Fruit fly (Drosophila melanogaster) whole organism, adult: ENCODE results near the gene ND-15.

Experiments
- CG11617 ChIP-seq: fragments of 200-800 bp; sonication (Bioruptor generic); optimal IDR thresholded peaks from 2 replicates; lab custom pipeline; 2017; ENCODE audit warnings: mild to moderate bottlenecking, missing biosample characterization, missing genetic modification reagents, missing genetic modification characterization
- CG12768 ChIP-seq: fragments of 200-800 bp; sonication (Bioruptor generic); optimal IDR thresholded peaks from 2 replicates; lab custom pipeline; 2017; ENCODE audit warnings: missing biosample characterization, missing genetic modification characterization, mild to moderate bottlenecking, moderate library complexity, missing genetic modification reagents
- CG14711 ChIP-seq: fragments of 200-800 bp; sonication (Bioruptor generic); optimal IDR thresholded peaks from 2 replicates; lab custom pipeline; 2018; ENCODE audit warnings: missing biosample characterization, mild to moderate bottlenecking, missing genetic modification characterization, moderate library complexity
- CG1620 ChIP-seq: fragments of 200-800 bp; sonication (Bioruptor generic); optimal IDR thresholded peaks from 2 replicates; lab custom pipeline; 2016; ENCODE audit warnings: missing biosample characterization, missing genetic modification characterization
- CG33017 ChIP-seq: fragments of 200-800 bp; sonication (Bioruptor generic); optimal IDR thresholded peaks from 2 replicates; lab custom pipeline; 2018; ENCODE audit warnings: missing biosample characterization, mild to moderate bottlenecking, missing genetic modification characterization, moderate library complexity
- CG5204 ChIP-seq: fragments of 200-800 bp; sonication (Bioruptor generic); optimal IDR thresholded peaks from 2 replicates; lab custom pipeline; 2016; ENCODE audit warnings: missing biosample characterization, missing genetic modification characterization
- CG7045 ChIP-seq: fragments of 200-800 bp; sonication (Bioruptor generic); optimal IDR thresholded peaks from 2 replicates; lab custom pipeline; 2017; ENCODE audit warnings: missing biosample characterization, mild to moderate bottlenecking, missing genetic modification characterization
- CG7101 ChIP-seq: fragments of 200-800 bp; sonication (Bioruptor generic); optimal IDR thresholded peaks from 2 replicates; lab custom pipeline; 2018; ENCODE audit warnings: missing biosample characterization, mild to moderate bottlenecking, missing genetic modification characterization, moderate library complexity
- Clk ChIP-seq: fragments of 200-800 bp; sonication (Bioruptor generic); optimal IDR thresholded peaks from 2 replicates; lab custom pipeline; 2017; ENCODE audit warnings: missing biosample characterization, missing genetic modification characterization
- Crg-1 ChIP-seq: fragments of 200-800 bp; sonication (Bioruptor generic); optimal IDR thresholded peaks from 2 replicates; lab custom pipeline; 2016; ENCODE audit warnings: missing biosample characterization, missing genetic modification characterization
- Hr96 ChIP-seq: fragments of 200-800 bp; sonication (Bioruptor generic); optimal IDR thresholded peaks from 2 replicates; lab custom pipeline; 2016; ENCODE audit warnings: missing biosample characterization, missing genetic modification characterization
- Mnt ChIP-seq: fragments of 200-800 bp; sonication (Bioruptor generic); optimal IDR thresholded peaks from 2 replicates; lab custom pipeline; 2016; ENCODE audit warnings: missing biosample characterization, mild to moderate bottlenecking, missing genetic modification characterization
- bab1 ChIP-seq: fragments of 200-800 bp; sonication (Bioruptor generic); optimal IDR thresholded peaks from 3 replicates; lab custom pipeline; 2019; ENCODE audit warnings: missing biosample characterization, mild to moderate bottlenecking, missing genetic modification characterization, moderate library complexity
- cic ChIP-seq: fragments of 200-800 bp; sonication (Bioruptor generic); optimal IDR thresholded peaks from 2 replicates; lab custom pipeline; 2017; ENCODE audit warnings: missing biosample characterization, mild to moderate bottlenecking, missing genetic modification characterization, moderate library complexity
- cnc ChIP-seq, 2 experiments: fragments of >200 bp; optimal IDR thresholded peaks; 2 replicates each; lab custom pipeline; 2017
- kay ChIP-seq: fragments of 200-800 bp; sonication (Bioruptor generic); peaks from one replicate; lab custom pipeline; 2016; ENCODE audit warnings: missing biosample characterization, missing genetic modification characterization, borderline replicate concordance
- ovo ChIP-seq: fragments of 200-800 bp; sonication (Bioruptor generic); optimal IDR thresholded peaks from 2 replicates; lab custom pipeline; 2016; ENCODE audit warnings: missing biosample characterization, missing genetic modification characterization
- pad ChIP-seq: fragments of 200-800 bp; sonication (Bioruptor generic); optimal IDR thresholded peaks from 3 replicates; lab custom pipeline; 2017; ENCODE audit warnings: missing biosample characterization, missing genetic modification characterization, mild to moderate bottlenecking, moderate library complexity, missing genetic modification reagents
- tj ChIP-seq: fragments of 200-800 bp; sonication (Bioruptor generic); optimal IDR thresholded peaks from 3 replicates; lab custom pipeline; 2017; ENCODE audit warnings: missing biosample characterization, mild to moderate bottlenecking, missing genetic modification characterization, moderate library complexity
- toe ChIP-seq: fragments of 200-800 bp; sonication (Bioruptor generic); optimal IDR thresholded peaks from 2 replicates; lab custom pipeline; 2016; ENCODE audit warnings: missing biosample characterization, missing genetic modification characterization

ND-15 gene

DNA sequence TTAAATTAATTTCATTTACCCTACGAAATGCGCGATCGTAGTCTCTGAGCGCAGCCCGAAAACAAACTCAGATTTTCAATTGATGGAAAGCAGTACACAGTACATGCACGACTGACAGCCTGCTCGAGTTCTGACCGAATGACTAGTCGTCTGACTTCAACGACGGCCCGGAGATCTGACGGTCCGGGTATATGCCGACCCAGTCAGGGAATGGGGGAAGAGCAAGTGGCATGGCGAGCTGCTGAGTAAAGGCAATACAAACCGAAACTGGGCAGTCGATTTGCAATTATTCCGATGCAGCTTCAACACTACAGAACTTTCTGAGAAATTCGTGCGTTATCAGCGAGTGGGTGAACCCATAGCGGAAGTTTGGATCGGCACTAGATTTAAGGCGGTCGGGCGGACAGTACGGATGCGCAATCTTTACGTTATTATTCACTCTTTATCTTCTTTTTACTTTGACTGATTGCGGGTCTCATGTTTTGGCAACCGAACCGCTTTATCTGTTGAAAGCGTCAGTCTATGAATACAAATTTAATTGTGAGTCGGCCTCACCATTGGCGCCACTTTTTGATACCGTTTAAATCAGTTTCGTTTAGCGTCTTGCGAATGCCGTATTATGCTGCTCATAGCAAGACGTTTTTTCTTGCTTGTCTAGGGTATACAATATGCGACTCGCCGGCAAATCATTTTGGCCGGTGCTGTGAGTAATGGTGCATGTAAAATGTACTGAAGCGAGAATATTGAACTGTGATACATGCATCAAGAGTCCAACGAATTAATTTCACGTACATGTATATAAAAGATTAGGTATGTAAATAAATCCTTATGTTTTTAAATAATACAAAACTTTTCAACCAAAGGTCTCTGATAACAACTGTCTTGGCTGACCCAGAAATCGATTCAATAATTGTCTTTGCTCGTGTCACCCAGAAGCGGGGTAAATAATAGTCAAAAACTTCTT, 6.2 kb downstream of the ND-15 start:
- TF ChIP-seq Crg-1 (GFP tag; lab: Kevin White, UChicago) (no peak), cic (GFP tag; lab: Kevin White, UChicago) (peak; percentile 74), CG12768 (GFP tag; lab: Kevin White, UChicago) (peak; percentile 54), kay (GFP tag; lab: Kevin White, UChicago) (peak; percentile 77)

DNA sequence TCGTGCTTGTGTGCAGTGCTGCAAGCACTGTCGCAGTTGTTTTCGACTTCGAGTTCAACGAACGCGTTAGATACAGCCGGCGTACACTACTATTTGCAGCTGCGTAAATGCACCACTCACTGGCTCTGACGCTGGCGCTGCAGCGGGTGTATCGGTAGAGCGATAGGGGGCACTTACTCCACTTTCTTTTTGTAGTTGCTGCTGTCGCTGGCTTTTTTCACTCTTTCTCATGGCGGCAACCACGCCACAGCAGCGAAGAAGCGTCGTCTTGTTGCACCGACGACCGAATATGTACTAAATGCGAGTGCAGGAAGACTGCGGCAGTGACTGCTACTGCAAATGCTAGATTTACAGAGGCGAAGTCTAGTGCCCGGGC, 6.9 kb downstream of the ND-15 start, which contains the start of gene CG4822:
Gene CG4822 (minus strand): TSS at position 299 of the 376 bp plus-strand sequence.
- TF ChIP-seq tj (GFP tag; lab: Kevin White, UChicago) (no peak), cic (GFP tag; lab: Kevin White, UChicago) (no peak)

DNA sequence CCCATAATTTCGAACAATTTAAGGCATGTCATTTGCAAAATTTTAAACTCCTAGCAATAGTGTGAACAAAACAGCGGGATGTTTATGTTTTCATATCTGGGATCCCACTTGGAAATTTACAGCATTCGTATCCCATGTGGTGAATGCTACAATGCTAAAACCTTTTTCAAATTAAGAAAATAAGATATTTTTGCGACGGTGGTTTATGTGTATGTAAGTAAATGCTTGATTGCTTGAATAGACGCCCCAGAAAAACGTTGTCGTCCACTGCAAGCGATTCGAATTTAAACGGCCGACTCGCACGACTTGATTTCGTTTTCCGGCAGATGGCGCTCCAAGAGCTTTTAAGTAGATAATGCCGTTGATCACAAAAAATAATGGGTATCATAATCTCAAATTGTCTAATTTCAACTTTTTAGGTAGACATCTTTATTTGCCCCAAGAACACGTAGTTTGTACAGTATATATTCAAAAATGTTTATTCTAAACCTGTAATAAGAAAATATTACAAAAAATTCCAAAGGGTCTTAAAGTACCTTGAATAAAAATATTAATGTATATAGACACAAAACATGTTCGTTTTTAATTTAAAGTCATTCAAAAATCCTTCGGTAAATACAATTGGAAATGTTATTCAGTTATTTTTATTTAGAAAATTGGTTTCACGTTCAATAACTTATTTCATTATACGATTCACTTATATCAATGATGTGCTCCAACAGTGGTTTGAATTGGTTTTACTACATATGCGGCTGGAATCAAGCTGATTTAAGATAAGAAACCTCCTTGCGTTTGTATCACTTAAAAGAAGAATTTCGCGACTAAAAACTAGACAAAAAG, 7.9 kb downstream of the ND-15 start:
- TF ChIP-seq pad (GFP tag; lab: Kevin White, UChicago) (no peak), kay (GFP tag; lab: Kevin White, UChicago) (peak; percentile 92), CG5204 (GFP tag; lab: Kevin White, UChicago) (no peak), ovo (no peak), CG11617 (no peak)

DNA sequence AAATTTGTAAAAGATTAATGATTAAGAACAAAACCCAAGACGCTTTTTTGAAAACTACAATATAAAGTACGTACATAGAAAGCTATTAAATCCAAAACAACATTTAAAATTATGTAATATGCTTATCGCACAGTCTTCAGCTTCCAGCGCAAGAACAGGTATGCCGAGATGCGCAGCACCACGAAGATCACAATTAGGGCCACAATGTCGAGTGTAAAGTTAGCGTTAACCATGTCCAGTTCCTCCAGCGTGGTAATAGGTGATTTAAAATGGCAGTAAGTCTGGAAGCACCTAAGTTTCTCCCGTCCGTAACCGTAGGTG, 8.4 kb downstream of the ND-15 start:
- TF ChIP-seq CG5204 (GFP tag; lab: Kevin White, UChicago) (no peak), ovo (no peak), kay (GFP tag; lab: Kevin White, UChicago) (peak; percentile 66), pad (GFP tag; lab: Kevin White, UChicago) (no peak), CG1620 (GFP tag; lab: Kevin White, UChicago) (no peak), CG33017 (no peak), CG7101 (no peak), Crg-1 (GFP tag; lab: Kevin White, UChicago) (no peak), CG11617 (no peak)

DNA sequence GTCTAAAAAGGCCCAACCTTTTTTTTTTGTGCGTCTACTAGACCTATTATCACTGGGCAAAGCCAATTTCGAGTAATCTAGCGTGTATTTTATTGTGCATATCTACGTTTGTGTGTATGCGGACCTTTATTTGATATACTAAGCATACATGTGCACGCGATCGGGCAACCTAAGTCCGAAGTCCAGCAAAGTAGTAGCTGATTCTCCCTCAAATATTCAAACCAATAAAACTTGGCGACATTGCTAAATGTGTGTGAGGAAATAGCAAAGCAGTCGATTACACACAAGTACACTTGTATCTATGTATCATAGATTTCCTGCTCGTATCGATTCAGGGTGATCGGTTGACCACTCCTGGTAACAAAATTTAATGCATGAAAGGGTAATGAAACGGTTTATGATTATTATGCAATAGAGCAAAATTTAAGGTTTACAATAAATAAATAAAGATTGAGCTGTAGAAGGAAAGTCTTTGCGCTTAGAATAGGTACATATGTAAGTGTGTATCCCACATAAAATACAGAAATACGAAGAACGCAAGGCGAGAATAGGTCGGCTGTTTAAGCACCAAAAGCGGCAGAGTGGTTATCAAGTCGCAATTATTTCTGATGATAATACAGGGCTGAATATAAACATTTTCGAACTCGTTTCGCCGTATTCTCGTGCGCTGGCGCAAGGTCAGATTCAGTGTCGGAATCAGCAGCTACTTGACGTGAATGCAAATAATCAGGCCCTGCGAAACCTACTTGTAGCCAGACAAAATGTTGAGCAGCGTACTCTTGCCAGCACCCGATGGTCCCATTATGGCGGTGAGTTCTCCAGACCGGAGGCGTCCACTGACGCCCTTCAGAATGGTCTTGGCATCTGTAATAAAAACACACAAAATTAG, 11.1 kb downstream of the ND-15 start:
- TF ChIP-seq CG14711 (no peak), ovo (no peak), kay (GFP tag; lab: Kevin White, UChicago) (peak; percentile 88), CG7101 (peak; percentile 44), Hr96 (GFP tag; lab: Kevin White, UChicago) (peak; percentile 12), cnc (optimal IDR thresholded peaks at IDR 0.05; lab: Kevin White, UChicago) (no peak), CG12768 (GFP tag; lab: Kevin White, UChicago) (peak; percentile 90), cic (GFP tag; lab: Kevin White, UChicago) (peak; percentile 64), CG5204 (GFP tag; lab: Kevin White, UChicago) (no peak), tj (GFP tag; lab: Kevin White, UChicago) (peak; percentile 37), CG33017 (peak; percentile 42), Mnt (GFP tag; lab: Kevin White, UChicago) (peak; percentile 74), CG7045 (GFP tag; lab: Kevin White, UChicago) (peak; percentile 50), toe (GFP tag; lab: Kevin White, UChicago) (peak; percentile 75)

DNA sequence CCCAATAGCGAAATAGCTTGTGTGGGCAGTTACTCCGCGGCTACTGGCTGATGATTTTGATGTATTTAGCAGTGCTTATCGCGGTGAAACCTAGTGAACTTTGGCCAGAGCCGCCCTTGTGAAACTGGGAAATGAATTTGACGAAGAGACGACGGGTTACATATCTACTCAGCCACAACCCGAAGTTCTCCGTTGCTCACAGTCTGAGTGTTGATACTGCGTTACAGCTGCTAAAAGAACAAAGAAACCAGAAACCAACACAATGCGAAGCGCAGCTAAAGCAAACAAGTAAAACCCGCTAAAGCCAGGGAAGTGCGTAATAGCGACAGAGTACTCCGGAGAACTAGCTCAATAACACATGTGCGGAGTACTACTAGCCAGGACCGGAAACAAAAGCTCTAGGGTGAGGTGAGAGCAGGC, 13.8 kb downstream of the ND-15 start:
- TF ChIP-seq pad (GFP tag; lab: Kevin White, UChicago) (no peak), cnc (optimal IDR thresholded peaks at IDR 0.05; lab: Kevin White, UChicago) (no peak), cic (GFP tag; lab: Kevin White, UChicago) (no peak), CG14711 (no peak), kay (GFP tag; lab: Kevin White, UChicago) (no peak), bab1 (no peak), CG7101 (no peak), toe (GFP tag; lab: Kevin White, UChicago) (no peak), Clk (GFP tag; lab: Kevin White, UChicago) (no peak), tj (GFP tag; lab: Kevin White, UChicago) (no peak), CG7045 (GFP tag; lab: Kevin White, UChicago) (no peak), Mnt (GFP tag; lab: Kevin White, UChicago) (no peak), CG12768 (GFP tag; lab: Kevin White, UChicago) (no peak), CG5204 (GFP tag; lab: Kevin White, UChicago) (no peak), CG1620 (GFP tag; lab: Kevin White, UChicago) (no peak), Crg-1 (GFP tag; lab: Kevin White, UChicago) (no peak), Hr96 (GFP tag; lab: Kevin White, UChicago) (no peak)
